Worm (Caenorhabditis elegans): ENCODE results near the gene F44E2.8.
A peak's percentile ranks its signal among the peaks of the same experiment; 100 is the strongest.

Gene F44E2.8

ce11 chrIII:8799964-8800795 is 49.5 kb downstream of the F44E2.8 start, which contains the start of gene F54F2.6 (continued):
- peak; percentile 74 for TF ChIP-seq fkh-10 (GFP tag; optimal IDR thresholded peaks at IDR 0.05)
- TF ChIP-seq lir-3 (tag; optimal IDR thresholded peaks at IDR 0.05), result no peak
- no peak for TF ChIP-seq snpc-4 (tag; optimal IDR thresholded peaks at IDR 0.05)
- 0 out of 2 replicates have a peak, but pooled peaks have one; percentile 32 for TF ChIP-seq tag-97 (GFP tag; IDR thresholded peaks at IDR 0.05)
- TF ChIP-seq duxl-1 (tag; optimal IDR thresholded peaks at IDR 0.05; ENCODE audit: poor library complexity), result no peak
- TF ChIP-seq pha-4 (GFP tag; IDR thresholded peaks at IDR 0.05), result peak; percentile 91
- TF ChIP-seq pha-4 (tag; optimal IDR thresholded peaks at IDR 0.05), result peak; percentile 20
- TF ChIP-seq Y75B8A.6 (GFP tag; IDR thresholded peaks at IDR 0.05), result no peak
- no peak; the same call in 1 of the 2 replicates for TF ChIP-seq mdt-29 (GFP tag; IDR thresholded peaks at IDR 0.05)
- no peak for TF ChIP-seq spr-1 (tag; optimal IDR thresholded peaks at IDR 0.05)
- TF ChIP-seq Y105C5A.15 (GFP tag; IDR thresholded peaks at IDR 0.05), result no peak
- TF ChIP-seq dmd-6 (GFP tag; IDR thresholded peaks at IDR 0.05), result peak; percentile 78
- peak; percentile 27 for TF ChIP-seq ces-1 (GFP tag; optimal IDR thresholded peaks at IDR 0.05)
- peak; percentile 15 for TF ChIP-seq nhr-10 (tag; optimal IDR thresholded peaks at IDR 0.05)
- TF ChIP-seq aha-1 (tag), result peak; percentile 99
- no peak for TF ChIP-seq madf-5 (GFP tag; IDR thresholded peaks at IDR 0.05)
- no peak for TF ChIP-seq nhr-76 (tag; optimal IDR thresholded peaks at IDR 0.05)
- peak; percentile 87 for TF ChIP-seq set-16 (GFP tag; IDR thresholded peaks at IDR 0.05)
- 0 out of 2 replicates have a peak, but pooled peaks have one; percentile 66 for TF ChIP-seq D1046.2 (GFP tag; IDR thresholded peaks at IDR 0.05)
- peak; percentile 13 for TF ChIP-seq nhr-237 (tag; optimal IDR thresholded peaks at IDR 0.05)
- peak; percentile 10 for TF ChIP-seq nhr-25 (tag; optimal IDR thresholded peaks at IDR 0.05; ENCODE audit: borderline replicate concordance, insufficient read depth)
- TF ChIP-seq tra-1 (GFP tag; IDR thresholded peaks at IDR 0.05), result peak; percentile 67
- no peak for TF ChIP-seq daf-12 (tag; optimal IDR thresholded peaks at IDR 0.05)
- TF ChIP-seq zag-1 (tag; optimal IDR thresholded peaks at IDR 0.05), result peak; percentile 59
- no peak for TF ChIP-seq lin-15B (tag; optimal IDR thresholded peaks at IDR 0.05)
- TF ChIP-seq nhr-111 (GFP tag; optimal IDR thresholded peaks at IDR 0.05), result no peak
- TF ChIP-seq madf-9 (GFP tag; conservative IDR thresholded peaks at IDR 0.05), result 0 out of 2 replicates have a peak, but pooled peaks have one; percentile 4
- no peak for TF ChIP-seq ceh-82 (tag; optimal IDR thresholded peaks at IDR 0.05)
- no peak for TF ChIP-seq egl-27 (tag; optimal IDR thresholded peaks at IDR 0.05)
- no peak for TF ChIP-seq nhr-42 (GFP tag; IDR thresholded peaks at IDR 0.05)
- TF ChIP-seq lin-38 (GFP tag; IDR thresholded peaks at IDR 0.05), result peak; percentile 56
- no peak for TF ChIP-seq zfp-2 (tag; optimal IDR thresholded peaks at IDR 0.05)
- 0 out of 2 replicates have a peak, but pooled peaks have one; percentile 5 for TF ChIP-seq arid-1 (GFP tag; conservative IDR thresholded peaks at IDR 0.05)
- no peak for TF ChIP-seq ceh-62 (tag; optimal IDR thresholded peaks at IDR 0.05)
- TF ChIP-seq lin-13 (GFP tag; optimal IDR thresholded peaks at IDR 0.05), result peak; percentile 57
- TF ChIP-seq mes-2 (tag; optimal IDR thresholded peaks at IDR 0.05; ENCODE audit: poor library complexity, severe bottlenecking), result peak; percentile 69
- peak; percentile 86 for TF ChIP-seq mep-1 (tag; optimal IDR thresholded peaks at IDR 0.05)
- TF ChIP-seq T20F7.1 (GFP tag; optimal IDR thresholded peaks at IDR 0.05), result peak; percentile 82
- TF ChIP-seq ceh-28 (tag; optimal IDR thresholded peaks at IDR 0.05), result peak; percentile 7
- TF ChIP-seq mdl-1 (tag; optimal IDR thresholded peaks at IDR 0.05), result peak; percentile 69 to 98
- TF ChIP-seq hlh-11 (tag; optimal IDR thresholded peaks at IDR 0.05), result peak; percentile 98
- TF ChIP-seq zip-11 (GFP tag; IDR thresholded peaks at IDR 0.05), result no peak
- peak; percentile 15; the same call in 1 of the 2 replicates for TF ChIP-seq saeg-2 (GFP tag; IDR thresholded peaks at IDR 0.05)
- TF ChIP-seq R02D3.7 (tag; optimal IDR thresholded peaks at IDR 0.05), result no peak
- no peak for TF ChIP-seq ceh-44 (GFP tag; IDR thresholded peaks at IDR 0.05)
- TF ChIP-seq unc-130 (GFP tag; optimal IDR thresholded peaks at IDR 0.05), result no peak
- peak; percentile 79 for TF ChIP-seq egl-43 (GFP tag; IDR thresholded peaks at IDR 0.05)
- no peak for TF ChIP-seq snpc-1.2 (GFP tag; IDR thresholded peaks at IDR 0.05)
- TF ChIP-seq aly-2 (tag; optimal IDR thresholded peaks at IDR 0.05), result no peak
- TF ChIP-seq ztf-7 (tag; optimal IDR thresholded peaks at IDR 0.05), result no peak
